Fruit fly (Drosophila melanogaster) whole organism: Measurements from ENCODE around the gene Dscam2.

Experiments used
- CG8478 ChIP-seq: fragments of >200 bp; optimal IDR thresholded peaks from 2 replicates; lab custom pipeline; 2018; ENCODE audit warnings: inconsistent platforms
- Dll ChIP-seq: fragments of >200 bp; optimal IDR thresholded peaks from 2 replicates; lab custom pipeline; 2017
- EcR ChIP-seq, 2 experiments: fragments of >200 bp; optimal IDR thresholded peaks; 2 replicates each; lab custom pipeline; 2017; ENCODE audit warnings: missing biosample characterization in 2 of 2, missing genetic modification characterization in 2 of 2, missing genetic modification reagents in 2 of 2
- usp ChIP-seq: fragments of >200 bp; optimal IDR thresholded peaks from 2 replicates; lab custom pipeline; 2017; ENCODE audit warnings: missing biosample characterization, missing genetic modification characterization, mixed read lengths

DNA sequence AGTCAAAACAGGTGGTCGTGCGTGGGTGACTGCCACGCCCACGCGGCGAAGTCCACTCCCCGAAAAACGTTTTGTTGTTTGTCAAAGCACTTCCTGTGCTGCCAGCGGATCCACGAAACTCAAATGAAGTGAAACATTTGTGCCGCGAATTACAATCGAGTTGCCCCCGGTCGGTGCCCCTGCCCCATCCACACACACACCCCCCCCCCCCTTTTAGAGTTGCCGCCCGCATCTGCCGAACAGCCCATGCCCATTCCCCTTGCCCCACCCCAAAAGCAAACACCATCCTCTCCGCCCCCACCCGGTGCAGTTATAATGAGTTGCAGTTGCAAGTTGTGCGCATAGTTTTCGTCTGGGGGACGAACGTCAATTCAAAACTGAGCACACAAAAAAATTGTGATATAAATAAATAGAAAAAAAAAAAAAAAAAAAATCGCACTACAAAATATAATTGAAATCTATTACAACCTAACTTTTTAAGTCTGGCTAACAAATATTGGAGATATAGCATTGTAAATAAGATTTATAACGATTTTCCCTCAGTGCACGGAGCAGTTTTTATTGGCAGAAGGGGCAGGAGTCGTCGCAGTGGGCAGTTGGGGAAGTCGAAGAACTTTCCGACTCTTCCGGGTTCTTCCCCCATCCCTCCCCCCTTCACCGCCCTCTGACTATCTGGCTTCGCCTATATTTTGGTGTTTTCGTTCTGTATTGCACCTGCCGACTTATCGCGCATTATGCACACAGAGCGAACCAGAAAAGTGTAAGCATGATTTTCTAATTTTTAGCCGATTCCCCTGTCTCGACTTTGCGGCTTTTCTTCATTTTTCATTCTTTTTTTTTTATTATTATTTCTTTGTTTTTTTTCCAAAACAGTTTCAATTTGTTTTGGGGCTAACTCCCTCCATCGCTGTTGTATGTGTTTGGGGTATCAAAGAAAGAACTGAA lies 37.9 kb downstream of the Dscam2 start:
- TF ChIP-seq usp (GFP tag; lab: Kevin White, UChicago): no peak
- TF ChIP-seq EcR (GFP tag; optimal IDR thresholded peaks at IDR 0.05; lab: Kevin White, UChicago): no peak
- TF ChIP-seq Dll (lab: Kevin White, UChicago): no peak
- TF ChIP-seq CG8478 (lab: Kevin White, UChicago): no peak
